Worm (Caenorhabditis elegans) whole organism, young adult: ENCODE measurements around the gene mlc-3.

Experiments used
- B0019.2 ChIP-seq: fragments of 200-800 bp; sonication (Bioruptor generic); conservative IDR thresholded peaks from 2 replicates; pipeline ENCODE4 v1.3.6; 2022; ENCODE audit warnings: missing genetic modification reagents, missing genetic modification characterization, missing compliant biosample characterization
- B0035.1 ChIP-seq: sonication (generic microtip); optimal IDR thresholded peaks from 2 replicates; lab custom pipeline; 2016; ENCODE audit warnings: missing genetic modification characterization, mild to moderate bottlenecking, missing compliant biosample characterization, missing genotype, missing genetic modification reagents
- B0261.1 ChIP-seq: sonication (generic microtip); optimal IDR thresholded peaks from 2 replicates; lab custom pipeline; 2016; ENCODE audit warnings: mild to moderate bottlenecking, missing genetic modification characterization, moderate library complexity, missing compliant biosample characterization
- C06A6.2 ChIP-seq: fragments of 200-800 bp; sonication (Bioruptor generic); conservative IDR thresholded peaks from 2 replicates; pipeline ENCODE4 v1.3.6; 2022; ENCODE audit warnings: missing genetic modification characterization, missing compliant biosample characterization
- F23B12.7 ChIP-seq: sonication (generic microtip); optimal IDR thresholded peaks from 2 replicates; lab custom pipeline; 2017; ENCODE audit warnings: missing genetic modification characterization, mild to moderate bottlenecking, missing compliant biosample characterization, antibody characterized with exemption, moderate library complexity; ENCODE audit not compliant: insufficient read depth
- K12H6.12 ChIP-seq: fragments of 200-800 bp; sonication (Bioruptor generic); optimal IDR thresholded peaks from 2 replicates; lab custom pipeline; 2018; ENCODE audit warnings: mild to moderate bottlenecking, missing genetic modification characterization, missing compliant biosample characterization
- T07F8.4 ChIP-seq: sonication (generic microtip); optimal IDR thresholded peaks from 2 replicates; lab custom pipeline; 2016; ENCODE audit warnings: mild to moderate bottlenecking, missing genetic modification characterization, moderate library complexity, missing compliant biosample characterization
- T26A5.8 ChIP-seq: sonication (generic microtip); optimal IDR thresholded peaks from 2 replicates; lab custom pipeline; 2016; ENCODE audit warnings: missing genetic modification characterization, missing compliant biosample characterization
- Y53F4B.3 ChIP-seq: fragments of 200-800 bp; sonication (Bioruptor generic); IDR thresholded peaks from 2 replicates; pipeline ENCODE4 v1.3.6; 2022; ENCODE audit warnings: missing genetic modification reagents, missing genetic modification characterization, missing compliant biosample characterization
- Y56A3A.18 ChIP-seq: fragments of 200-800 bp; sonication (Bioruptor generic); IDR thresholded peaks from 2 replicates; pipeline ENCODE4 v1.3.6; 2022; ENCODE audit warnings: missing genetic modification reagents, missing genetic modification characterization, missing compliant biosample characterization
- ZK185.1 ChIP-seq: sonication (generic microtip); optimal IDR thresholded peaks from 2 replicates; lab custom pipeline; 2016; ENCODE audit warnings: mild to moderate bottlenecking, missing genetic modification characterization, missing compliant biosample characterization; ENCODE audit not compliant: poor library complexity, severe bottlenecking
- aptf-2 ChIP-seq: fragments of 200-800 bp; sonication (Bioruptor generic); conservative IDR thresholded peaks from 2 replicates; pipeline ENCODE4 v1.3.6; 2022; ENCODE audit warnings: missing genetic modification reagents, missing genetic modification characterization, missing compliant biosample characterization
- aptf-3 ChIP-seq: fragments of 200-800 bp; sonication (Bioruptor generic); IDR thresholded peaks from 2 replicates; pipeline ENCODE4 v1.3.6; 2022; ENCODE audit warnings: missing genetic modification characterization, missing compliant biosample characterization
- bed-1 ChIP-seq: fragments of 200-800 bp; sonication (Bioruptor generic); IDR thresholded peaks from 2 replicates; pipeline ENCODE4 v1.3.6; 2022; ENCODE audit warnings: missing genetic modification reagents, missing genetic modification characterization, missing compliant biosample characterization
- bed-2 ChIP-seq: fragments of 200-800 bp; sonication (Bioruptor generic); IDR thresholded peaks from 2 replicates; pipeline ENCODE4 v1.3.6; 2022; ENCODE audit warnings: missing genetic modification reagents, missing genetic modification characterization, missing compliant biosample characterization
- ccch-3 ChIP-seq: fragments of 200-800 bp; sonication (Bioruptor generic); optimal IDR thresholded peaks from 2 replicates; lab custom pipeline; 2018; ENCODE audit warnings: mild to moderate bottlenecking, missing genetic modification characterization, missing compliant biosample characterization
- cebp-1 ChIP-seq, 2 experiments: fragments of 200-800 bp in 1 of 2; sonication (Bioruptor generic) in 1 of 2; sonication (generic microtip) in 1 of 2; IDR thresholded peaks in 1 of 2; optimal IDR thresholded peaks in 1 of 2; 2 replicates each; pipeline versions ENCODE4 v1.3.6 to Lab custom; 2017 to 2022; ENCODE audit warnings: missing compliant biosample characterization in 2 of 2, missing genetic modification characterization in 2 of 2, mild to moderate bottlenecking in 1 of 2, missing genetic modification reagents in 1 of 2, moderate library complexity in 1 of 2
- ceh-100 ChIP-seq: fragments of 200-800 bp; sonication (Bioruptor generic); IDR thresholded peaks from 2 replicates; pipeline ENCODE4 v1.3.6; 2022; ENCODE audit warnings: missing genetic modification reagents, missing genetic modification characterization, missing compliant biosample characterization
- ceh-40 ChIP-seq: fragments of 200-800 bp; sonication (Bioruptor generic); IDR thresholded peaks from 2 replicates; pipeline ENCODE4 v1.3.6; 2022; ENCODE audit warnings: missing genetic modification characterization, missing compliant biosample characterization
- chd-7 ChIP-seq: sonication (generic microtip); optimal IDR thresholded peaks from 2 replicates; lab custom pipeline; 2016; ENCODE audit warnings: mild to moderate bottlenecking, missing genetic modification characterization, moderate library complexity, missing compliant biosample characterization
- dpl-1 ChIP-seq: fragments of 150-350 bp; optimal IDR thresholded peaks from 2 replicates; lab custom pipeline; 2014; ENCODE audit warnings: missing biosample characterization, missing genetic modification reagents, missing genetic modification characterization
- egl-18 ChIP-seq: fragments of 200-800 bp; sonication (Bioruptor generic); IDR thresholded peaks from 2 replicates; pipeline ENCODE4 v1.3.6; 2022; ENCODE audit warnings: missing genetic modification reagents, missing genetic modification characterization, missing compliant biosample characterization
- ets-4 ChIP-seq: fragments of 200-800 bp; sonication (Bioruptor generic); optimal IDR thresholded peaks from 2 replicates; lab custom pipeline; 2018; ENCODE audit warnings: mild to moderate bottlenecking, missing genetic modification characterization, missing compliant biosample characterization
- hlh-12 ChIP-seq: sonication (generic microtip); optimal IDR thresholded peaks from 2 replicates; lab custom pipeline; 2016; ENCODE audit warnings: missing genetic modification characterization, missing compliant biosample characterization
- hmg-20 ChIP-seq: fragments of 200-800 bp; sonication (Bioruptor generic); IDR thresholded peaks from 2 replicates; pipeline ENCODE4 v1.3.6; 2022; ENCODE audit warnings: missing genetic modification reagents, missing genetic modification characterization, missing compliant biosample characterization
- lin-26 ChIP-seq: fragments of 200-800 bp; sonication (Bioruptor generic); IDR thresholded peaks from 2 replicates; pipeline ENCODE4 v1.3.6; 2022; ENCODE audit warnings: missing genetic modification reagents, missing genetic modification characterization, missing compliant biosample characterization
- lin-54 ChIP-seq: fragments of 200-800 bp; sonication (Bioruptor generic); optimal IDR thresholded peaks from 2 replicates; lab custom pipeline; 2018; ENCODE audit warnings: mild to moderate bottlenecking, missing genetic modification characterization, missing compliant biosample characterization
- lsl-1 ChIP-seq: fragments of 200-800 bp; sonication (Bioruptor generic); optimal IDR thresholded peaks from 2 replicates; lab custom pipeline; 2018; ENCODE audit warnings: mild to moderate bottlenecking, missing genetic modification characterization, moderate library complexity, missing compliant biosample characterization
- lsy-27 ChIP-seq: sonication (generic microtip); optimal IDR thresholded peaks from 2 replicates; lab custom pipeline; 2017; ENCODE audit warnings: missing genetic modification characterization, mild to moderate bottlenecking, missing compliant biosample characterization, antibody characterized with exemption, missing genotype, borderline replicate concordance; ENCODE audit not compliant: insufficient read depth
- madf-8 ChIP-seq: fragments of 200-800 bp; sonication (Bioruptor generic); conservative IDR thresholded peaks from 2 replicates; pipeline ENCODE4 v1.3.6; 2022; ENCODE audit warnings: missing genetic modification reagents, missing genetic modification characterization, missing compliant biosample characterization
- nfya-2 ChIP-seq: fragments of 200-800 bp; sonication (Bioruptor generic); IDR thresholded peaks from 2 replicates; pipeline ENCODE4 v1.3.6; 2022; ENCODE audit warnings: missing genetic modification reagents, missing genetic modification characterization, missing compliant biosample characterization
- nhr-27 ChIP-seq: fragments of 200-800 bp; sonication (Bioruptor generic); optimal IDR thresholded peaks from 2 replicates; lab custom pipeline; 2018; ENCODE audit warnings: mild to moderate bottlenecking, missing genetic modification characterization, moderate library complexity, missing compliant biosample characterization
- snpc-1.3 ChIP-seq: sonication (generic microtip); optimal IDR thresholded peaks from 2 replicates; lab custom pipeline; 2017; ENCODE audit warnings: missing genetic modification characterization, mild to moderate bottlenecking, missing compliant biosample characterization, antibody characterized with exemption, moderate library complexity, missing genotype, missing genetic modification reagents; ENCODE audit not compliant: insufficient read depth
- snpc-4 ChIP-seq, 5 experiments: fragments of 150-350 bp in 1 of 5; sonication (generic microtip) in 4 of 5; optimal IDR thresholded peaks; 2 replicates each; lab custom pipeline; 2014 to 2018; ENCODE audit warnings: missing genetic modification characterization in 5 of 5, missing biosample characterization in 3 of 5, antibody characterized with exemption in 2 of 5, mild to moderate bottlenecking in 2 of 5, missing compliant biosample characterization in 2 of 5, missing genotype in 2 of 5, moderate library complexity in 2 of 5, missing genetic modification reagents in 1 of 5
- somi-1 ChIP-seq: fragments of 200-800 bp; sonication (Bioruptor generic); optimal IDR thresholded peaks from 2 replicates; lab custom pipeline; 2018; ENCODE audit warnings: mild to moderate bottlenecking, missing genetic modification characterization, missing compliant biosample characterization
- sptf-2 ChIP-seq: fragments of 200-800 bp; sonication (Bioruptor generic); optimal IDR thresholded peaks from 2 replicates; lab custom pipeline; 2018; ENCODE audit warnings: mild to moderate bottlenecking, missing genetic modification characterization, missing compliant biosample characterization
- tbx-9 ChIP-seq: sonication (generic microtip); optimal IDR thresholded peaks from 2 replicates; lab custom pipeline; 2016; ENCODE audit warnings: borderline replicate concordance, missing genetic modification characterization, inconsistent platforms, missing compliant biosample characterization
- tlf-1 ChIP-seq: fragments of 200-800 bp; sonication (Bioruptor generic); optimal IDR thresholded peaks from 2 replicates; lab custom pipeline; 2018; ENCODE audit warnings: mild to moderate bottlenecking, missing genetic modification characterization, missing compliant biosample characterization

The mlc-3 gene

DNA sequence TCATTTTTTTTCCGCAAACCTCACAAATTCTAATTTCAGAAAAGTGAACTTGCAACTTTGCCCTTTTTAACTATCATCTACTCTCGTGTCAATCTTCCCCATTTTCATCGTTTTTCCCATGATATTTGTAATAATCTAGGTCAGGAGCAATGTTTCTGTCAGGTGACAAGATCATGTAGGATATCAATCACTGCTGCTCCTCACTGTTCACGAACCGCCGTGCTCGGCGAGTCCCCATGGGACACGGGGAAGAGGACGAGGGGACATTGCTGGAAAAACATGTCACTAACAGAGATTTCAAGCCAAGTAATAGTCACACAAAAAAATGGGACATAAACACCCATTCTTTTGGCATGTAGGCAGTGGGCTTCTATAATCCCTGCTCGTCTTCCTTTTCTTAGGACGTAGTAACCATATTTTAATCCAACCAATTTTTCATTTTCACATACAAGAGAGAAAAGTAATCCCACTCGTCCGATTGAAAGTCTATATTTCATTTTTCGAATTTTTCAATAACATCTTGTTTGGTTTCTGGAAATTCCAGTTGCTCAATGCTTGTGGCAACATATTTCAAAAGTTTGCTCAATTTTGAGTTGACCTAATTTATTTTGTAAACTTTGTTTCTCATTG lies 6.1 kb downstream of the mlc-3 start:
- TF ChIP-seq madf-8 (GFP tag; lab: Robert Waterston, UW) (no peak), B0019.2 (GFP tag; lab: Robert Waterston, UW) (no peak), ceh-40 (GFP tag; lab: Robert Waterston, UW) (no peak), F23B12.7 (tag; lab: Kevin White, UChicago) (no peak), B0261.1 (tag; lab: Kevin White, UChicago) (no peak), snpc-1.3 (tag; lab: Kevin White, UChicago) (no peak), ccch-3 (no peak), dpl-1 (GFP tag; lab: Kevin White, UChicago) (no peak), ceh-100 (GFP tag; lab: Robert Waterston, UW) (no peak), chd-7 (tag; lab: Kevin White, UChicago) (no peak), tbx-9 (tag; lab: Kevin White, UChicago) (no peak), lin-26 (GFP tag; lab: Robert Waterston, UW) (no peak)

ce11 chrIII:5572806-5573205 lies 8.0 kb downstream of the mlc-3 start:
- TF ChIP-seq sptf-2 (no peak), somi-1 (GFP tag; lab: Kevin White, UChicago) (no peak), lin-54 (no peak), T26A5.8 (tag; lab: Kevin White, UChicago) (no peak), egl-18 (GFP tag; lab: Robert Waterston, UW) (no peak), C06A6.2 (GFP tag; lab: Robert Waterston, UW) (no peak)

DNA sequence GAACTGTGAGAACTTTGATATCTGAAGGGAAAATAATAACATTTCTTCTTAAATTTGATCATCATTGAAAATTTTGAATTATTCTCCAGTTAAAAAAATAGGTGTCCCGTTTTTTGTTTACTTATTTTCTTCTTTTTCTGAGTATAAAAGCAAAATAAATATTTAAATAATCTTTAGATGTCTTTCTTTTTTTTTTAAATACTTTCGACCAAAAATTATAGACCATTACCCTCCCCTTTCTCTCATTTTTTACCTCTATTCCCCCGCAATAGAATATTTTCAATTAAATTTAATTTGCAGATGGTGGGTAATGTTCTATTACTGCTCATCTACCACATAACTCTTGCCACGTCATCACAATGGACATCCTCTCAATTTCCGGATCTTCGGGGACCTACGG lies 8.9 kb downstream of the mlc-3 start, which contains the start of gene molo-1:
Gene molo-1 (plus strand): TSS at position 301 of the 400 bp plus-strand sequence.
- TF ChIP-seq ets-4 (GFP tag; lab: Kevin White, UChicago) (no peak), Y53F4B.3 (no peak), Y56A3A.18 (GFP tag; lab: Robert Waterston, UW) (no peak), nhr-27 (tag; lab: Kevin White, UChicago) (no peak), T07F8.4 (no peak), lsy-27 (tag; lab: Kevin White, UChicago) (no peak), B0019.2 (GFP tag; lab: Robert Waterston, UW) (no peak), hmg-20 (GFP tag; lab: Robert Waterston, UW) (no peak), nfya-2 (GFP tag; lab: Robert Waterston, UW) (no peak), aptf-3 (GFP tag; lab: Robert Waterston, UW) (no peak), lsl-1 (no peak), chd-7 (tag; lab: Kevin White, UChicago) (no peak)

DNA sequence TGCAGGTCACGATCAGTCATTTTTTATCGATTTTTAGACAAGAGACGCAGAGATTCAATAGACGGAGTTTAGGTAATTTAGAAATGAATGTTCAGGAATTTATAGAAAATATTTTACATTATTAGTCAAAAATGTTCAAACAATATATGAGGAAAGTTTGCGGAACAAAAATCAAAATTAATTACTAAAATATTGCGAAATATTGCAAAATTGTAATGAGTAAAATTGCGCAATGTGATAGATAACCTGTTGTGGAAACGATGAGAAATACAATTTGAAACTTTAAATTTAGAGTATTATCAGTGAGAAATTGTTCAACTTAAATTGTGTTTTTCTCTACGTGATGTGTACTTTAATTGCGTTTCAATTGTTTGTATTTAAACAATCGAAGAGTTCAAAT lies 16.2 kb downstream of the mlc-3 start, which contains the start of gene F56D2.5:
Gene F56D2.5 (minus strand): TSS at position 371 of the 400 bp plus-strand sequence.
- TF ChIP-seq dpl-1 (GFP tag; lab: Kevin White, UChicago), result no peak
- TF ChIP-seq cebp-1 (GFP tag; IDR thresholded peaks at IDR 0.05; lab: Robert Waterston, UW), result peak; percentile 93
- peak; percentile 97 for TF ChIP-seq cebp-1 (tag; optimal IDR thresholded peaks at IDR 0.05; lab: Kevin White, UChicago)

DNA sequence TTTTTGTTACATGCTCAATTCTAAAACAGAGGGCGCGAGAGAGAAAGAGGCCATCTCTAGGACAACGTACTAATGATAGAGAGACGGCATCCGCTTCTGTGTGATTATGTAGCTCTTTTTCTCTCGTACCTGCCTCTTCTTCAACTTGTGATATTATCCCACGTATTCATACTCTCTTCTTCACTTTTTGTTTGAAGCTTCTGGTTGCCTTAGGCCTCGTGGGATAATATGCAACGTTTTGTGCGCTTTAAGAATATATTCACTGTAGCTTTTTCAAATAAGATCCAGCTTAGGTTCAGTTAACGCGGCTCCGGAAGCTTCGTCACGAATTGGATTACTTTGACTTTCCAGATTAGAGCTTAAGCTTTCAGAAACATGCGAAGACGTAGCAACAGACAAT lies 17.9 kb downstream of the mlc-3 start, which contains the start of the genes F56D2.8 and uev-2:
Gene F56D2.8 (minus strand): TSS at position 101 of the 400 bp plus-strand sequence.
Gene uev-2 (plus strand): TSS at position 360 of the 400 bp plus-strand sequence.
- TF ChIP-seq ZK185.1 (tag; lab: Kevin White, UChicago) (no peak), snpc-1.3 (tag; lab: Kevin White, UChicago) (no peak), somi-1 (GFP tag; lab: Kevin White, UChicago) (no peak), ceh-100 (GFP tag; lab: Robert Waterston, UW) (no peak), K12H6.12 (tag; lab: Kevin White, UChicago) (no peak), nfya-2 (GFP tag; lab: Robert Waterston, UW) (no peak), aptf-2 (GFP tag; lab: Robert Waterston, UW) (no peak), B0035.1 (tag; lab: Kevin White, UChicago) (no peak), tlf-1 (no peak), snpc-4 (GFP tag; optimal IDR thresholded peaks at IDR 0.05; lab: Kevin White, UChicago) (no peak), snpc-4 (tag; optimal IDR thresholded peaks at IDR 0.05; lab: Kevin White, UChicago) (no peak), egl-18 (GFP tag; lab: Robert Waterston, UW) (no peak), hmg-20 (GFP tag; lab: Robert Waterston, UW) (no peak), B0261.1 (tag; lab: Kevin White, UChicago) (no peak), bed-1 (GFP tag; lab: Robert Waterston, UW) (no peak), ccch-3 (no peak), hlh-12 (no peak), bed-2 (GFP tag; lab: Robert Waterston, UW) (no peak)
